Worm (Caenorhabditis elegans) whole organism, L3 larva: ENCODE data around the gene F38A5.2.
A peak's percentile ranks its signal among the peaks of the same experiment; 100 is the strongest.
"Not testable (repeated sequence)": the region's sequence is repeated elsewhere in the genome, so short reads cannot be mapped to it uniquely, and the experiment has no call there.

Source experiments
- ZK546.5 ChIP-seq: sonication (generic microtip); optimal IDR thresholded peaks from 2 replicates; lab custom pipeline; 2017; ENCODE audit warnings: missing biosample characterization, missing genetic modification characterization
- aly-2 ChIP-seq: fragments of 150-350 bp; optimal IDR thresholded peaks from 2 replicates; lab custom pipeline; 2014; ENCODE audit warnings: missing biosample characterization, missing genetic modification characterization
- ama-1 ChIP-seq: fragments of 150-350 bp; optimal IDR thresholded peaks from 2 replicates; lab custom pipeline; 2018
- ceh-16 ChIP-seq: sonication (generic microtip); optimal IDR thresholded peaks from 2 replicates; lab custom pipeline; 2017; ENCODE audit warnings: missing biosample characterization, missing genetic modification characterization
- ceh-28 ChIP-seq: fragments of 150-350 bp; optimal IDR thresholded peaks from 2 replicates; lab custom pipeline; 2014; ENCODE audit warnings: missing biosample characterization, missing genetic modification reagents, missing genetic modification characterization
- ceh-82 ChIP-seq: fragments of 150-350 bp; optimal IDR thresholded peaks from 2 replicates; lab custom pipeline; 2014; ENCODE audit warnings: missing biosample characterization, missing genetic modification characterization
- daf-12 ChIP-seq: fragments of 150-350 bp; optimal IDR thresholded peaks from 2 replicates; lab custom pipeline; 2014; ENCODE audit warnings: missing biosample characterization, missing genetic modification reagents, missing genetic modification characterization
- elt-1 ChIP-seq: fragments of 150-350 bp; optimal IDR thresholded peaks from 2 replicates; lab custom pipeline; 2014; ENCODE audit warnings: missing biosample characterization, missing genetic modification characterization
- elt-2 ChIP-seq: sonication (generic microtip); optimal IDR thresholded peaks from 2 replicates; lab custom pipeline; 2016; ENCODE audit warnings: missing genetic modification reagents, mild to moderate bottlenecking, missing genetic modification characterization, missing compliant biosample characterization
- elt-3 ChIP-seq, 3 experiments: fragments of 150-350 bp in 1 of 3; sonication (generic microtip) in 2 of 3; optimal IDR thresholded peaks; 2 replicates in 2 of 3; 4 replicates in 1 of 3; lab custom pipeline; 2014 to 2017; ENCODE audit warnings: missing biosample characterization in 3 of 3, missing genetic modification characterization in 3 of 3
- eor-1 ChIP-seq, 2 experiments: fragments of 150-350 bp; optimal IDR thresholded peaks; 2 replicates each; lab custom pipeline; 2014 to 2018; ENCODE audit warnings: missing biosample characterization in 2 of 2, missing genetic modification characterization in 2 of 2
- fkh-10 ChIP-seq: sonication (generic microtip); optimal IDR thresholded peaks from 2 replicates; lab custom pipeline; 2017; ENCODE audit warnings: missing biosample characterization, missing genetic modification reagents, missing genetic modification characterization
- fkh-2 ChIP-seq: fragments of 150-350 bp; optimal IDR thresholded peaks from 2 replicates; lab custom pipeline; 2014; ENCODE audit warnings: missing biosample characterization, missing genetic modification reagents, missing genetic modification characterization
- fos-1 ChIP-seq: fragments of 150-350 bp; optimal IDR thresholded peaks from 2 replicates; lab custom pipeline; 2014; ENCODE audit warnings: missing biosample characterization, missing genetic modification characterization
- hmg-11 ChIP-seq: sonication (generic microtip); optimal IDR thresholded peaks from 2 replicates; lab custom pipeline; 2016; ENCODE audit warnings: missing genetic modification characterization, missing compliant biosample characterization
- jun-1 ChIP-seq: fragments of 150-350 bp; optimal IDR thresholded peaks from 2 replicates; lab custom pipeline; 2014; ENCODE audit warnings: missing biosample characterization, missing genetic modification reagents, missing genetic modification characterization
- lin-39 ChIP-seq: fragments of 150-350 bp; optimal IDR thresholded peaks from 2 replicates; lab custom pipeline; 2018; ENCODE audit warnings: missing biosample characterization, missing genetic modification reagents, missing genetic modification characterization
- mdl-1 ChIP-seq: fragments of 150-350 bp; optimal IDR thresholded peaks from 2 replicates; lab custom pipeline; 2014; ENCODE audit warnings: missing biosample characterization, missing genetic modification characterization
- mml-1 ChIP-seq: fragments of 150-350 bp; sonication (generic microtip); optimal IDR thresholded peaks from 3 replicates; lab custom pipeline; 2014; ENCODE audit warnings: missing biosample characterization, missing genetic modification characterization
- nfya-1 ChIP-seq: sonication (generic microtip); optimal IDR thresholded peaks from 2 replicates; lab custom pipeline; 2017; ENCODE audit warnings: missing genetic modification characterization, mild to moderate bottlenecking, missing compliant biosample characterization, antibody characterized with exemption, moderate library complexity; ENCODE audit not compliant: insufficient read depth
- nhr-11 ChIP-seq: fragments of 150-350 bp; optimal IDR thresholded peaks from 2 replicates; lab custom pipeline; 2014; ENCODE audit warnings: missing biosample characterization, missing genetic modification characterization
- nhr-12 ChIP-seq: fragments of 150-350 bp; optimal IDR thresholded peaks from 2 replicates; lab custom pipeline; 2014; ENCODE audit warnings: missing biosample characterization, missing genetic modification characterization
- nhr-23 ChIP-seq: fragments of 150-350 bp; optimal IDR thresholded peaks from 2 replicates; lab custom pipeline; 2014; ENCODE audit warnings: missing biosample characterization, missing genetic modification reagents, missing genetic modification characterization
- nhr-25 ChIP-seq: sonication (generic microtip); optimal IDR thresholded peaks from 2 replicates; lab custom pipeline; 2017; ENCODE audit warnings: missing biosample characterization, missing genetic modification characterization
- nhr-28 ChIP-seq: fragments of 150-350 bp; optimal IDR thresholded peaks from 2 replicates; lab custom pipeline; 2014; ENCODE audit warnings: missing biosample characterization, missing genetic modification characterization
- nhr-76 ChIP-seq: fragments of 150-350 bp; sonication (generic microtip); optimal IDR thresholded peaks from 5 replicates; lab custom pipeline; 2014; ENCODE audit warnings: missing biosample characterization, missing genetic modification characterization
- nhr-77 ChIP-seq: fragments of 150-350 bp; optimal IDR thresholded peaks from 2 replicates; lab custom pipeline; 2014; ENCODE audit warnings: missing biosample characterization, missing genetic modification characterization
- pha-4 ChIP-seq: fragments of 150-350 bp; optimal IDR thresholded peaks from 2 replicates; lab custom pipeline; 2014; ENCODE audit warnings: missing biosample characterization, missing genetic modification reagents, missing genetic modification characterization
- pqm-1 ChIP-seq: fragments of 150-350 bp; optimal IDR thresholded peaks from 2 replicates; lab custom pipeline; 2017; ENCODE audit warnings: missing biosample characterization, missing genetic modification characterization, inconsistent platforms
- sea-2 ChIP-seq: fragments of 150-350 bp; sonication (generic microtip); optimal IDR thresholded peaks from 4 replicates; lab custom pipeline; 2014; ENCODE audit warnings: missing biosample characterization, missing genetic modification reagents, missing genetic modification characterization
- snpc-4 ChIP-seq: fragments of 150-350 bp; optimal IDR thresholded peaks from 2 replicates; lab custom pipeline; 2014; ENCODE audit warnings: missing biosample characterization, missing genetic modification characterization
- tbx-2 ChIP-seq: sonication (generic microtip); optimal IDR thresholded peaks from 2 replicates; lab custom pipeline; 2016; ENCODE audit warnings: mild to moderate bottlenecking, missing genetic modification characterization, missing compliant biosample characterization
- unc-62 ChIP-seq: fragments of 150-350 bp; sonication (generic microtip); optimal IDR thresholded peaks from 4 replicates; lab custom pipeline; 2014; ENCODE audit warnings: missing biosample characterization, missing genetic modification reagents, missing genetic modification characterization
- ztf-11 ChIP-seq: fragments of 150-350 bp; optimal IDR thresholded peaks from 2 replicates; lab custom pipeline; 2014; ENCODE audit warnings: missing biosample characterization, missing genetic modification characterization
- ztf-4 ChIP-seq: fragments of 150-350 bp; optimal IDR thresholded peaks from 2 replicates; lab custom pipeline; 2014; ENCODE audit warnings: missing biosample characterization, missing genetic modification characterization

Gene F38A5.2

DNA sequence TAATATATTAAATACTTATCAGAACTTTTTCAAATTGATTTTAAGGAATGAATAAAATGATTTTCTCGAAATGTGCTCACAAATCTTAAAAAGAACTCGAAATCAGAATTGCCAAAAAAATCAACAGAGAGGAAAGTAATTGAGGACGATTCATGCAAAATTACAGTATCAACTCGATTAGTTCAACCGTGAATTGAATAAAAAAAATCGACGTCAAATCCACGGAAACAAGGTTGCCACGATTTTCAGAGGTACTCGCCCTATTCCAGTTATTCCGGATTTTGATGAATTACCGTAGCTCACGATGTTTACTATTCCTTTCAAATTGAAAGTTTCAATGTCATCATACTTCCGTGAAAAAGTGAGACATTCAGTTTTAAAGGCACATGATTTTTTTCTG is 17.2 kb upstream of the F38A5.2 start, which contains the start of gene F15B10.3:
Gene F15B10.3, plus strand, starts transcription at position 301 of the 400 bp plus-strand sequence.
- TF ChIP-seq sea-2 (GFP tag; lab: Kevin White, UChicago), result no peak
- no peak for TF ChIP-seq ceh-82 (tag; lab: Kevin White, UChicago)
- TF ChIP-seq eor-1 (tag; optimal IDR thresholded peaks at IDR 0.05; lab: Kevin White, UChicago), result no peak
- no peak for TF ChIP-seq hmg-11 (tag; lab: Kevin White, UChicago)
- no peak for TF ChIP-seq mml-1
- TF ChIP-seq ZK546.5 (tag; lab: Kevin White, UChicago), result no peak
- TF ChIP-seq unc-62 (GFP tag; lab: Kevin White, UChicago), result no peak
- TF ChIP-seq mdl-1 (tag; lab: Kevin White, UChicago), result no peak
- TF ChIP-seq nhr-76, result no peak
- no peak for TF ChIP-seq lin-39
- no peak for TF ChIP-seq ceh-28
- no peak for TF ChIP-seq pha-4
- no peak for TF ChIP-seq nhr-12 (tag; lab: Kevin White, UChicago)
- TF ChIP-seq ceh-16 (tag; lab: Kevin White, UChicago), result no peak

DNA sequence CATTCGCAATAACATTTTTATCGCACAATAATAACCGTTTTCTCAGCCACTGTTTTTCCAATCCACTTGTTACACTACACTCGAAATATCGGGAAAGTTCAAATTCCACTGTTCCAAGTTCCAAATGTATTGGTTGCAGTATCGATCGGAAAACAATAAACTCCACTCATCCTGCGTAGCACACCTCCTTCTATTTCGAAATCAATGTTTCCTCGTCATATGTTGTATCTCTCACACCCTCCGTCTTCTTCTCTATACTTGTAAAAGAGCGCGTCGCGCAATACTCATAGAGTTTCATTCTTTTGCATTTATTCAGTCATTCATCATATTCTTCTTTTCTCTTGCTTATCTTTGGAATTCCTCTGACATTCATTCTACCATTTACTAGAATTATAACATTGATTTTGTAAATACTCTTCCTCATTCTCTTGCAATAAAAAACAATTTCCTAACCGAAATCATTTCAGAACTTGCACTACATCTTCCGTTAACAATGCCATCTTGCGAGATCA is 16.1 kb upstream of the F38A5.2 start, which contains the start of gene sup-36:
Gene sup-36, plus strand, starts transcription at position 462 of the 512 bp plus-strand sequence.
- TF ChIP-seq pha-4 (peak; percentile 3), fos-1 (tag; lab: Kevin White, UChicago) (no peak), nhr-28 (tag; lab: Kevin White, UChicago) (no peak), nfya-1 (tag; lab: Kevin White, UChicago) (peak; percentile 40), ceh-28 (peak; percentile 64), hmg-11 (tag; lab: Kevin White, UChicago) (peak; percentile 20)

DNA sequence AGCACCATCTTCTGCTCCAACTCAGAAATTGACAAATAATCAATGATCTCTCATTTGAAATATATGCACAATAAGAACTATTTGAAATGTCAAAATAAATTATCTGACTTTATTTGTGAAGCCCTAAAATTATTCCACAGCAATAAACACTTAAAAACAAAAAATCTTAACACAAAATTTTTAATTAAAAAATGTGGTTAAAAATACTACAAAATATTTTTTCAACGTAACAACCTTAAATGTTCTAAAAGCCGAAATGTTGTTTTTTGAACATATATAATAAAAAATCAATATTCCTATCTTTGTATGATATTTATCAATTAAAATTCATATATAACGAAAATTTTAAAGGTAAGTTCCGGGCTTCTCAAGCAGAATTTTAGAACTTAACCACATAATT is 14.2 kb upstream of the F38A5.2 start, which contains the start of gene F38A5.8:
Gene F38A5.8, plus strand, starts transcription at position 301 of the 400 bp plus-strand sequence.
- no peak for TF ChIP-seq fkh-2 (tag; lab: Kevin White, UChicago)

DNA sequence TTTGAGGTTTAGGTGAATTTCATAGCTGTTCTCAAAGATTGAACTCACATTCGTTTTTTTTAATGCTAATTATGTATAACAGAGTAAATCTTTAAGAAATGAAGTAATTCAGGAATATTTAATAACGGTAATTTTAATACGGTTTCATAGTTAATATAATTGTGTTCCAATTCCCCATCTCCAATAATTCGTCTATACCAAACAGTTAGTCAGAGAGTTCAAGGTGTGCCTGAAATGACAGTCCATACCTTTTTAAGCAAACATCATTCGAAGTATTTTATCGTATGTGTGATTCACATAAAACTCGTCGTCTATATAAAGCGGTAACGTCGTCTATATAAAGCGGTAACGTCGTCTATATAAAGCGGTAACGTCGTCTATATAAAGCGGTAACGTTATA is 13.5 kb upstream of the F38A5.2 start, which contains the start of gene nspb-5:
Gene nspb-5, plus strand, starts transcription at position 301 of the 400 bp plus-strand sequence.
- TF ChIP-seq elt-2, snpc-4, nhr-23 (tag; lab: Kevin White, UChicago): not testable (repeated sequence)

DNA sequence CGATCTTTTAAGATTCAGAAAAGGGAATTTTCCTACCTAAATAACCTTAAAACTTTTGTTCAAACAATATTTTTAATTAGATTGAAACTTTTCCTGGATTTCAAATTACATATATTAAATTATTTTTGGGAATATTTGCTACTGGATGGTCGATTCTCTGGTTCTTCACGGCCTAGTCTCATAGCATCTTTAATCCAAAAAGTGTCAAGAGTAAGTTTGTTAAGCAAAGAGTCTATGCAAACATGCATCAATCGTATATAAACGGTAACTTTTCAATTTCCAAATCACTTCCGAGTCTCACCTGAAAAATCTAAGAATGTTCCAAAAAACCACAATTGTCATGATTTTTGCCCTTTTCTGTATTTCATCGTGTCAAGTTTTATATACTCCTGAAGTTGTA is 12.7 kb upstream of the F38A5.2 start, which contains the start of gene nspb-4:
Gene nspb-4, plus strand, starts transcription at position 301 of the 400 bp plus-strand sequence.
- TF ChIP-seq lin-39; nhr-25 (tag; lab: Kevin White, UChicago); snpc-4 (tag; lab: Kevin White, UChicago): not testable (repeated sequence)

DNA sequence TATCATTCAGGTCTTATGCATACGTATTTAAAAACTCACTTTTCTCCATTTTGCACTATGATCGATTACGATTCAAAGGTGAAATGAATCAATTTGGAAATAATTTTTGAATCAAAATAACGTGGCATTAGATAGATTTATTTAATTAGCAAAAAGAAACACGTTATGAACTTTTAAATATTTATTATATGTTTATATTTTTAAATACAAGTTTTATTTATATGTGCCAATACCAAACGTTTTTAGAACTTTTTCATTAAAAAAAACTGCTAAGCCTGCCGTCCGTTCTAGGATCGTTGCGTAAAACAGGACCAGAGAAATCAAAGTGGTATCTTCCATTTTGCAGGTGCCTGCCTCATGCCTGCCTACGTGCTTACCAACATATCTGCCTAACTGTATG is 12.1 kb upstream of the F38A5.2 start, which contains the start of gene F38A5.6:
Gene F38A5.6, minus strand, starts transcription at position 101 of the 400 bp plus-strand sequence.
- no peak for TF ChIP-seq mdl-1 (tag; lab: Kevin White, UChicago)
- no peak for TF ChIP-seq elt-1 (tag; lab: Kevin White, UChicago)
- no peak for TF ChIP-seq ztf-4 (tag; lab: Kevin White, UChicago)
- TF ChIP-seq tbx-2 (tag; lab: Kevin White, UChicago), result no peak
- TF ChIP-seq ztf-11 (tag; lab: Kevin White, UChicago), result no peak
- no peak for TF ChIP-seq pqm-1 (tag; lab: Kevin White, UChicago)
- no peak for TF ChIP-seq jun-1 (tag; lab: Kevin White, UChicago)
- no peak for TF ChIP-seq fos-1 (tag; lab: Kevin White, UChicago)
- TF ChIP-seq ceh-82 (tag; lab: Kevin White, UChicago), result no peak

DNA sequence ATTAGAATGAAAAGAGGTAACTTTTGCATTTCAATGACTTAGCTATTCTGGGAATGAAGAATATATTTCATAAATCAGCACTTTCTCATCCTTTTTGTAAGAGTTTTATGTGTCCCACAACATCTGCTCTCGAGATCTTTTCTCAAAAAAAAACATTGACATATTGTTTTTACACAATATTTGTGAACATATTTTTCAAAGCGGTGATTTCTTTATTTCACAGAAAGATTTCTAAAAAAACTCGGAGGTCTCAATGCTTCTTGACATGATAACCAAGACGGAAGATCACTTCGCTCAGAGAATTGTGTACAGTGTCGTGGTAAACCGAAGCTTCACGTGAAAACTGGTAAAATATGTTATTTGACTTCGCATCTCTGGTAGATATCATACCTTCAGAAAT is 10.7 kb upstream of the F38A5.2 start, which contains the start of gene F38A5.22:
Gene F38A5.22, minus strand, starts transcription at position 29 of the 400 bp plus-strand sequence.
- no peak for TF ChIP-seq daf-12 (tag; lab: Kevin White, UChicago)
- no peak for TF ChIP-seq nhr-25 (tag; lab: Kevin White, UChicago)
- TF ChIP-seq ZK546.5 (tag; lab: Kevin White, UChicago), result no peak
- no peak for TF ChIP-seq fkh-2 (tag; lab: Kevin White, UChicago)
- TF ChIP-seq nhr-11 (tag; lab: Kevin White, UChicago), result no peak
- TF ChIP-seq nhr-77 (tag; lab: Kevin White, UChicago), result no peak
- TF ChIP-seq elt-1 (tag; lab: Kevin White, UChicago), result no peak
- no peak for TF ChIP-seq ceh-16 (tag; lab: Kevin White, UChicago)
- TF ChIP-seq fos-1 (tag; lab: Kevin White, UChicago), result no peak
- TF ChIP-seq nhr-23 (tag; lab: Kevin White, UChicago), result no peak
- TF ChIP-seq elt-2 (tag; lab: Kevin White, UChicago), result no peak
- TF ChIP-seq ceh-82 (tag; lab: Kevin White, UChicago), result no peak
- no peak for TF ChIP-seq lin-39
- TF ChIP-seq fkh-10 (GFP tag; lab: Kevin White, UChicago), result no peak
- TF ChIP-seq ama-1 (lab: Kevin White, UChicago), result no peak
- no peak for TF ChIP-seq aly-2 (tag; lab: Kevin White, UChicago)
- no peak for TF ChIP-seq elt-3 (tag; optimal IDR thresholded peaks at IDR 0.05; lab: Kevin White, UChicago)
- no peak for TF ChIP-seq hmg-11 (tag; lab: Kevin White, UChicago)
